Worm (Caenorhabditis elegans) whole organism, L4/young adult: ENCODE results near the gene C29E4.10.

Source experiments
- W03F9.2 ChIP-seq: fragments of 150-350 bp; optimal IDR thresholded peaks from 2 replicates; lab custom pipeline; 2014; ENCODE audit warnings: missing biosample characterization, missing genetic modification characterization
- him-1 ChIP-seq: sonication (generic microtip); optimal IDR thresholded peaks from 2 replicates; lab custom pipeline; 2016; ENCODE audit warnings: missing genotype, missing genetic modification reagents, missing genetic modification characterization, missing compliant biosample characterization

- TF ChIP-seq W03F9.2 (tag; lab: Kevin White, UChicago): no peak
- TF ChIP-seq him-1 (tag; lab: Kevin White, UChicago): no peak
Measured at ce11 chrIII:7978289-7978688, 40.6 kb downstream of the C29E4.10 start.
